Fruit fly (Drosophila melanogaster): ENCODE data around the gene aus.
A peak's percentile ranks its signal among the peaks of the same experiment; 100 is the strongest.

The aus gene

dm6 chr3R:21330542-21330941 lies 18.9 kb downstream of the aus start (continued):
- TF ChIP-seq CG4820 (GFP tag; optimal IDR thresholded peaks at IDR 0.05) (peak; percentile 27), pum (GFP tag; optimal IDR thresholded peaks at IDR 0.05) (peak; percentile 33), CG13123 (GFP tag; optimal IDR thresholded peaks at IDR 0.05) (no peak), maf-S (GFP tag; optimal IDR thresholded peaks at IDR 0.05) (peak; percentile 26), Elba2 (GFP tag; optimal IDR thresholded peaks at IDR 0.05) (peak; percentile 21), peb (GFP tag; IDR thresholded peaks at IDR 0.05) (no peak), Hey (tag; optimal IDR thresholded peaks at IDR 0.05) (no peak), CG4282 (GFP tag; optimal IDR thresholded peaks at IDR 0.05) (no peak), ac (GFP tag; optimal IDR thresholded peaks at IDR 0.05) (peak; percentile 46), emc (GFP tag; optimal IDR thresholded peaks at IDR 0.05) (no peak), Aef1 (GFP tag; IDR thresholded peaks at IDR 0.05) (peak; percentile 35; the same call in 2 of the 3 replicates), p53 (GFP tag; optimal IDR thresholded peaks at IDR 0.05) (no peak), CG14014 (GFP tag; IDR thresholded peaks at IDR 0.05) (peak; percentile 70), odd (GFP tag; optimal IDR thresholded peaks at IDR 0.05) (peak; percentile 19), otp (GFP tag; IDR thresholded peaks at IDR 0.05) (peak; percentile 49; the same call in 1 of the 3 replicates), MTF-1 (GFP tag; optimal IDR thresholded peaks at IDR 0.05; ENCODE audit: borderline replicate concordance) (peak; percentile 30), CG6254 (GFP tag; optimal IDR thresholded peaks at IDR 0.05) (peak; percentile 26), Nf-YC (tag; optimal IDR thresholded peaks at IDR 0.05) (no peak), Blimp-1 (GFP tag; optimal IDR thresholded peaks at IDR 0.05) (peak; percentile 57), CG1647 (GFP tag; optimal IDR thresholded peaks at IDR 0.05) (no peak), prd (optimal IDR thresholded peaks at IDR 0.05) (no peak), prd (GFP tag; IDR thresholded peaks at IDR 0.05) (peak; percentile 68; the same call in 2 of the 3 replicates), esg (GFP tag; conservative IDR thresholded peaks at IDR 0.05) (peak; percentile 53), grn (GFP tag; optimal IDR thresholded peaks at IDR 0.05) (no peak), pb (GFP tag; optimal IDR thresholded peaks at IDR 0.05) (no peak), NC2β (GFP tag; optimal IDR thresholded peaks at IDR 0.05) (peak; percentile 42), CG3163 (GFP tag; optimal IDR thresholded peaks at IDR 0.05) (no peak), CG17829 (tag; optimal IDR thresholded peaks at IDR 0.05) (peak; percentile 67), dati (GFP tag; IDR thresholded peaks at IDR 0.05) (no peak), dan (GFP tag; IDR thresholded peaks at IDR 0.05) (no peak), Ada2b (GFP tag; IDR thresholded peaks at IDR 0.05) (no peak), da (GFP tag; optimal IDR thresholded peaks at IDR 0.05) (no peak), lov (optimal IDR thresholded peaks at IDR 0.05) (no peak), lov (GFP tag; IDR thresholded peaks at IDR 0.05) (0 out of 3 replicates have a peak, but pooled peaks have one; percentile 60), pho (GFP tag; optimal IDR thresholded peaks at IDR 0.05) (no peak), CG14050 (GFP tag; IDR thresholded peaks at IDR 0.05) (no peak), CG4404 (GFP tag; IDR thresholded peaks at IDR 0.05) (no peak; the same call in 1 of the 2 replicates), CG34376 (GFP tag; optimal IDR thresholded peaks at IDR 0.05) (no peak), CG7963 (GFP tag; IDR thresholded peaks at IDR 0.05; ENCODE audit: partially characterized antibody) (no peak), dysf (GFP tag; IDR thresholded peaks at IDR 0.05) (no peak; the same call in 2 of the 3 replicates), repo (GFP tag; optimal IDR thresholded peaks at IDR 0.05) (no peak), tgo (GFP tag; IDR thresholded peaks at IDR 0.05) (0 out of 3 replicates have a peak, but pooled peaks have one; percentile 15), CG17328 (GFP tag; IDR thresholded peaks at IDR 0.05) (peak; percentile 73), Fer1 (GFP tag; optimal IDR thresholded peaks at IDR 0.05) (peak; percentile 73), HLHmδ (GFP tag; optimal IDR thresholded peaks at IDR 0.05) (no peak), Sin3A (optimal IDR thresholded peaks at IDR 0.05) (no peak), trh (GFP tag; optimal IDR thresholded peaks at IDR 0.05) (peak; percentile 23), CG34422 (GFP tag; IDR thresholded peaks at IDR 0.05) (peak; percentile 50; the same call in 1 of the 3 replicates), Rx (GFP tag; IDR thresholded peaks at IDR 0.05) (no peak), grau (tag; optimal IDR thresholded peaks at IDR 0.05) (peak; percentile 72), CG6854 (GFP tag; optimal IDR thresholded peaks at IDR 0.05) (peak; percentile 4), CG4360 (GFP tag; IDR thresholded peaks at IDR 0.05) (no peak), CG31388 (GFP tag; optimal IDR thresholded peaks at IDR 0.05) (no peak), br (optimal IDR thresholded peaks at IDR 0.05) (no peak)

Data from whole organism, embryonic.